Worm (Caenorhabditis elegans): ENCODE data around the gene gpa-9.

gpa-9 gene

ce11 chrV:12659426-12659825, 10.3 kb upstream of the gpa-9 start, which contains the start of gene ccch-3:
Gene ccch-3, minus strand, starts transcription at chrV:12659687.
- TF ChIP-seq pqm-1 (tag; optimal IDR thresholded peaks at IDR 0.05) (no peak), nhr-48 (tag; optimal IDR thresholded peaks at IDR 0.05) (no peak), zip-2 (tag; optimal IDR thresholded peaks at IDR 0.05) (no peak), ceh-44 (GFP tag; IDR thresholded peaks at IDR 0.05) (no peak), ces-1 (GFP tag; optimal IDR thresholded peaks at IDR 0.05) (no peak), nhr-237 (tag; optimal IDR thresholded peaks at IDR 0.05) (no peak), lim-7 (GFP tag; IDR thresholded peaks at IDR 0.05) (no peak), tra-1 (GFP tag; IDR thresholded peaks at IDR 0.05) (no peak), aly-2 (tag; optimal IDR thresholded peaks at IDR 0.05) (no peak), ZK546.5 (tag; optimal IDR thresholded peaks at IDR 0.05) (no peak), unc-130 (GFP tag; optimal IDR thresholded peaks at IDR 0.05) (peak; percentile 18), pha-4 (GFP tag; IDR thresholded peaks at IDR 0.05) (peak; percentile 65; the same call in 1 of the 2 replicates), pha-4 (tag; optimal IDR thresholded peaks at IDR 0.05) (no peak), ceh-32 (tag; optimal IDR thresholded peaks at IDR 0.05; ENCODE audit: poor library complexity) (no peak), lin-13 (GFP tag; optimal IDR thresholded peaks at IDR 0.05) (no peak), dpl-1 (GFP tag; optimal IDR thresholded peaks at IDR 0.05) (peak; percentile 70), mdl-1 (tag; optimal IDR thresholded peaks at IDR 0.05) (peak in 1 of 2 experiments; percentile 7), hlh-11 (tag; optimal IDR thresholded peaks at IDR 0.05) (peak; percentile 50), zfp-2 (tag; optimal IDR thresholded peaks at IDR 0.05) (no peak), dve-1 (tag; optimal IDR thresholded peaks at IDR 0.05; ENCODE audit: insufficient read depth) (peak; percentile 77), lir-3 (tag; optimal IDR thresholded peaks at IDR 0.05) (no peak), dmd-6 (GFP tag; IDR thresholded peaks at IDR 0.05) (no peak; the same call in 1 of the 2 replicates), daf-8 (GFP tag; IDR thresholded peaks at IDR 0.05) (no peak), fos-1 (tag; optimal IDR thresholded peaks at IDR 0.05) (no peak), zag-1 (tag; optimal IDR thresholded peaks at IDR 0.05) (no peak), rbr-2 (tag; optimal IDR thresholded peaks at IDR 0.05) (peak; percentile 70), Y105C5A.15 (GFP tag; IDR thresholded peaks at IDR 0.05) (no peak), Y48G9A.11 (GFP tag; IDR thresholded peaks at IDR 0.05) (no peak; the same call in 1 of the 2 replicates), ctbp-1 (GFP tag; IDR thresholded peaks at IDR 0.05) (peak; percentile 48; the same call in 1 of the 2 replicates), ceh-20 (GFP tag; IDR thresholded peaks at IDR 0.05) (no peak), daf-12 (tag; optimal IDR thresholded peaks at IDR 0.05) (no peak), sdz-12 (GFP tag; optimal IDR thresholded peaks at IDR 0.05) (no peak), arid-1 (GFP tag; conservative IDR thresholded peaks at IDR 0.05) (0 out of 2 replicates have a peak, but pooled peaks have one; percentile 17), dmd-8 (GFP tag; IDR thresholded peaks at IDR 0.05) (0 out of 2 replicates have a peak, but pooled peaks have one; percentile 42), nhr-42 (GFP tag; IDR thresholded peaks at IDR 0.05) (no peak), Y5F2A.4 (GFP tag; optimal IDR thresholded peaks at IDR 0.05) (no peak), lin-39 (tag; optimal IDR thresholded peaks at IDR 0.05) (no peak), F49E8.2 (tag; optimal IDR thresholded peaks at IDR 0.05; ENCODE audit: borderline replicate concordance) (no peak), T20F7.1 (GFP tag; optimal IDR thresholded peaks at IDR 0.05) (peak; percentile 81), T26A8.4 (GFP tag; IDR thresholded peaks at IDR 0.05) (no peak), daf-19 (GFP tag; conservative IDR thresholded peaks at IDR 0.05) (0 out of 2 replicates have a peak, but pooled peaks have one; percentile 18), F10B5.3 (tag; optimal IDR thresholded peaks at IDR 0.05) (no peak), D1046.2 (GFP tag; IDR thresholded peaks at IDR 0.05) (no peak), nhr-102 (tag; optimal IDR thresholded peaks at IDR 0.05) (peak; percentile 35), lsy-2 (tag; optimal IDR thresholded peaks at IDR 0.05) (peak in 1 of 2 experiments; percentile 86), snpc-1.2 (GFP tag; IDR thresholded peaks at IDR 0.05) (peak; percentile 63; the same call in 1 of the 2 replicates), unc-62 (GFP tag; optimal IDR thresholded peaks at IDR 0.05 in 1 of 2) (no peak), unc-62 (tag; optimal IDR thresholded peaks at IDR 0.05) (no peak), jun-1 (tag; optimal IDR thresholded peaks at IDR 0.05) (no peak), nhr-10 (tag; optimal IDR thresholded peaks at IDR 0.05) (no peak), set-16 (GFP tag; IDR thresholded peaks at IDR 0.05) (no peak), spr-3 (GFP tag; optimal IDR thresholded peaks at IDR 0.05) (no peak)

Measured in whole organism, L4 larva.